Fruit fly (Drosophila melanogaster) whole organism, embryonic: Measurements from ENCODE around the gene L2HGDH.

Experiments
- CG3847 ChIP-seq: fragments of 200-800 bp; sonication (Bioruptor generic); IDR thresholded peaks from 2 replicates; pipeline ENCODE4 v1.3.6; 2022; ENCODE audit warnings: missing biosample characterization, missing genetic modification characterization
- odd ChIP-seq: fragments of 200-800 bp; sonication (Bioruptor generic); optimal IDR thresholded peaks from 2 replicates; lab custom pipeline; 2017; ENCODE audit warnings: missing biosample characterization, mild to moderate bottlenecking, missing genetic modification characterization

DNA sequence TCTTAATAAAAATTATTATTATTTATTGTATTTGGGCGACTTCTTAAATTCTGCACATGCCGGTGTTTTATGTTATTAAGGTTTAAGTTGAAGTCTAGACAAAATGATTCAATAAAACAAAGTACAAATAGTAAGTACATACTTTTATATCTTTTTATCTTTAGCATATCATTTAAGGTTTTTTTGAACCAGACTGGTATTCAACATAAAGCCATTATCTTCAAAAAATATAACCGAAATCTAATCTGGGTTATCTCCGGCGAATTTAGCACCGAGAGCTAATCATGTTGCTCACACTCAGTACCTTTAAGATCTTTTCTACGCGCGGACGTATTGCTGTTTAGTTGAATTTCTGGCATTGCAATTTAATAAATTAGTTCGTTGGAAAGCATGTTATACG is 22.9 kb upstream of the L2HGDH start, which contains the start of gene CG31792:
- TF ChIP-seq odd (GFP tag; lab: Kevin White, UChicago) (no peak), CG3847 (GFP tag; lab: Robert Waterston, UW) (no peak)
